Worm (Caenorhabditis elegans): ENCODE measurements around the gene efhc-1.

efhc-1 gene

ce11 chrX:10377663-10378062 is 19.5 kb downstream of the efhc-1 start (continued):
- peak; percentile 95 for TF ChIP-seq nhr-25 (tag; optimal IDR thresholded peaks at IDR 0.05)
- peak; percentile 72 for TF ChIP-seq snpc-4 (tag; optimal IDR thresholded peaks at IDR 0.05)
- TF ChIP-seq mab-5 (tag; optimal IDR thresholded peaks at IDR 0.05), result peak; percentile 94
- TF ChIP-seq ztf-11 (tag; optimal IDR thresholded peaks at IDR 0.05), result no peak
- no peak for TF ChIP-seq alr-1 (tag; optimal IDR thresholded peaks at IDR 0.05)
- TF ChIP-seq Y55F3AM.14 (GFP tag; optimal IDR thresholded peaks at IDR 0.05), result no peak
- peak; percentile 18 for TF ChIP-seq dmd-4 (tag; optimal IDR thresholded peaks at IDR 0.05)
- TF ChIP-seq unc-39 (tag; optimal IDR thresholded peaks at IDR 0.05), result no peak

- TF ChIP-seq unc-62 (GFP tag; optimal IDR thresholded peaks at IDR 0.05), result no peak
- TF ChIP-seq alr-1 (tag; optimal IDR thresholded peaks at IDR 0.05), result no peak
- peak; percentile 45 for TF ChIP-seq fos-1 (tag; optimal IDR thresholded peaks at IDR 0.05)
Measured at ce11 chrX:10379678-10380077, 21.5 kb downstream of the efhc-1 start, which contains the start of gene rme-4. Gene rme-4, minus strand, starts transcription at chrX:10379845.

DNA sequence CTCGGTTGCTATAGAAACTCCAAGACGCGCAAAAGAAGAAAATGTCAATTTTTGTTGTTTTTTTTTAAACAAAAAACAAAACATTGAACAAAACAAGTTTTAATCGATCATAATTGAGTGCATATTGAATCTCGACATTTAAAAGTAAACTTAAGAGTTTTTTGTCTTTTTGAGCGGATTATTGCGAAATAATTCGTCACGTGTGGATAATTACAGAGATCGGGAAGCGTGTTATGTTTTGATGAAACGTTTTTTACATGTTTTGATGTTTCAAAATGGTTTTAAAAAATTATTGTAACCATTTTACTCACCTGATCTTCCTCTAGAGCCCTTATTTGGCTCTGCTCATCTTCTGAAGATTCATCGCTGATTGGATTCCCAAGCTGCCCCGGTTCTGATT is 27.8 kb downstream of the efhc-1 start:
- TF ChIP-seq ceh-16 (tag; optimal IDR thresholded peaks at IDR 0.05) (no peak), C34F6.9 (tag; optimal IDR thresholded peaks at IDR 0.05) (peak; percentile 18), sma-9 (GFP tag; optimal IDR thresholded peaks at IDR 0.05) (peak; percentile 13), sma-9 (tag; optimal IDR thresholded peaks at IDR 0.05) (no peak)

- TF ChIP-seq unc-62 (GFP tag; optimal IDR thresholded peaks at IDR 0.05) (no peak), unc-39 (tag; optimal IDR thresholded peaks at IDR 0.05) (no peak), C34F6.9 (tag; optimal IDR thresholded peaks at IDR 0.05) (no peak), gmeb-1 (tag; optimal IDR thresholded peaks at IDR 0.05) (no peak), nhr-237 (tag; optimal IDR thresholded peaks at IDR 0.05) (no peak), nhr-129 (tag; optimal IDR thresholded peaks at IDR 0.05) (no peak), ZK546.5 (tag; optimal IDR thresholded peaks at IDR 0.05) (no peak), nhr-23 (tag; optimal IDR thresholded peaks at IDR 0.05) (no peak), nhr-6 (tag; optimal IDR thresholded peaks at IDR 0.05) (no peak), nhr-21 (tag; optimal IDR thresholded peaks at IDR 0.05) (no peak), ceh-16 (tag; optimal IDR thresholded peaks at IDR 0.05) (no peak), snpc-4 (tag; optimal IDR thresholded peaks at IDR 0.05) (no peak), unc-55 (GFP tag; optimal IDR thresholded peaks at IDR 0.05) (no peak), ztf-11 (tag; optimal IDR thresholded peaks at IDR 0.05) (no peak), egl-27 (tag; optimal IDR thresholded peaks at IDR 0.05) (no peak), nhr-12 (tag; optimal IDR thresholded peaks at IDR 0.05) (no peak)
Measured at ce11 chrX:10386408-10386807, 28.2 kb downstream of the efhc-1 start, which contains the start of gene dyf-6. Gene dyf-6, minus strand, starts transcription at chrX:10386508.

DNA sequence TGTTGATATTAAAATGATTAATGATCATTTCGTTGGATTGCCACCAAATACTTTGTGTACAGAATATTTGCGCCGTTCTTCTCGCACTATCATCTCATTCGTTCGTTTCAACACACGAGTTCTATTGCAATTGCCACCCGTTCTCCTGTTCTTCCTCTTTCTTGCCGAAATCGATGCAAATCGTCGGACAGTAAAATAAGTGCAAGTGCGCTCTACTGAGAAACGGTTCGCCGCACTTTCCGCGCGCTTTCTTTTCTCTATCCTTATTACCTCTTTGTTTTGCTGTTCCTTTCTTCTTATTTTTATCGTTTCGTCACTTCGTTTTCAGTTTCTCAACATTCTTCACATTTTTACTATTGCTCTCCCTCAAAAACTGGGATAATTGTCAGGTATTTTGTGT is 33.0 kb downstream of the efhc-1 start:
- TF ChIP-seq fos-1 (tag; optimal IDR thresholded peaks at IDR 0.05) (peak; percentile 12), lsy-2 (tag; optimal IDR thresholded peaks at IDR 0.05) (peak in 1 of 2 experiments; percentile 28), blmp-1 (tag; optimal IDR thresholded peaks at IDR 0.05; ENCODE audit: insufficient read depth) (peak; percentile 70), nhr-21 (tag; optimal IDR thresholded peaks at IDR 0.05) (peak; percentile 64), sma-3 (GFP tag; optimal IDR thresholded peaks at IDR 0.05) (peak; percentile 57), nhr-6 (tag; optimal IDR thresholded peaks at IDR 0.05) (no peak), ceh-16 (tag; optimal IDR thresholded peaks at IDR 0.05) (peak; percentile 40), sem-4 (tag; optimal IDR thresholded peaks at IDR 0.05) (peak; percentile 54), ztf-4 (tag; optimal IDR thresholded peaks at IDR 0.05) (no peak), nhr-25 (tag; optimal IDR thresholded peaks at IDR 0.05) (peak; percentile 49)

DNA sequence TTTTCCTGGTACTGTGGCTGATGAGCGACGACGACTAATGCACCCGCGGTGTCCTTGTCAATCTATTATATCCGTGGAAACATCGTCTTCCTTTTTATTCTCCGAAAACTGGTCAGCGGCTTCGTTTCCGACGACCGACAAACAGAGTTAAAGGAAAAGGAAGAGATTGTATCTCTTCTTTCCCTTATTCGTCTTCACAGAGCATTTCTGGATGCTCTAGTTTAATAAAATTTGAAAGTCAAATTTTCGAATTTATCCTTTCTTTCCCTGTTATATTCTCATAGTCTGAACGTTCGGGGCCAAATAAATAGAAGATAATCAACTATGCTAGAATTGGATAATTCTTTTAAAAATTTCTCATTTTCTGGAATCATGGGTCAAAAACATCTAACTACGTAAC is 34.6 kb downstream of the efhc-1 start:
- TF ChIP-seq mab-5 (tag; optimal IDR thresholded peaks at IDR 0.05) (no peak), unc-62 (GFP tag; optimal IDR thresholded peaks at IDR 0.05) (no peak), ztf-11 (tag; optimal IDR thresholded peaks at IDR 0.05) (no peak), lin-39 (tag; optimal IDR thresholded peaks at IDR 0.05) (no peak), nhr-10 (tag; optimal IDR thresholded peaks at IDR 0.05) (no peak), ztf-4 (tag; optimal IDR thresholded peaks at IDR 0.05) (no peak), F13H6.1 (tag; optimal IDR thresholded peaks at IDR 0.05) (no peak), aly-2 (tag; optimal IDR thresholded peaks at IDR 0.05) (no peak), crh-2 (tag; optimal IDR thresholded peaks at IDR 0.05) (no peak), Y55F3AM.14 (GFP tag; optimal IDR thresholded peaks at IDR 0.05) (no peak), blmp-1 (tag; optimal IDR thresholded peaks at IDR 0.05; ENCODE audit: insufficient read depth) (no peak), nhr-23 (tag; optimal IDR thresholded peaks at IDR 0.05) (no peak), ceh-82 (tag; optimal IDR thresholded peaks at IDR 0.05) (no peak), unc-39 (tag; optimal IDR thresholded peaks at IDR 0.05) (no peak), egl-27 (tag; optimal IDR thresholded peaks at IDR 0.05) (no peak), fos-1 (tag; optimal IDR thresholded peaks at IDR 0.05) (no peak), nhr-21 (tag; optimal IDR thresholded peaks at IDR 0.05) (no peak), ztf-1 (GFP tag; conservative IDR thresholded peaks at IDR 0.05) (no peak), nhr-237 (tag; optimal IDR thresholded peaks at IDR 0.05) (no peak), skn-1 (tag; optimal IDR thresholded peaks at IDR 0.05) (no peak)

Data from whole organism, L2 larva.